Worm (Caenorhabditis elegans) whole organism, L4/young adult: ENCODE measurements around the gene T04F8.7.

Experiments used
- W03F9.2 ChIP-seq: fragments of 150-350 bp; optimal IDR thresholded peaks from 2 replicates; lab custom pipeline; 2014; ENCODE audit warnings: missing biosample characterization, missing genetic modification characterization
- dao-5 ChIP-seq: sonication (generic microtip); optimal IDR thresholded peaks from 2 replicates; lab custom pipeline; 2016; ENCODE audit warnings: missing genotype, missing genetic modification characterization, moderate library complexity, missing compliant biosample characterization
- him-1 ChIP-seq: sonication (generic microtip); optimal IDR thresholded peaks from 2 replicates; lab custom pipeline; 2016; ENCODE audit warnings: missing genotype, missing genetic modification reagents, missing genetic modification characterization, missing compliant biosample characterization

- TF ChIP-seq dao-5 (tag; lab: Kevin White, UChicago) (no peak), him-1 (tag; lab: Kevin White, UChicago) (no peak), W03F9.2 (tag; lab: Kevin White, UChicago) (peak; percentile 16)
Measured at ce11 chrX:11710229-11710628, 29.4 kb upstream of the T04F8.7 start, which contains the start of gene C44C10.11.
